Fruit fly (Drosophila melanogaster): ENCODE data around the gene GstD6.

The GstD6 gene

DNA sequence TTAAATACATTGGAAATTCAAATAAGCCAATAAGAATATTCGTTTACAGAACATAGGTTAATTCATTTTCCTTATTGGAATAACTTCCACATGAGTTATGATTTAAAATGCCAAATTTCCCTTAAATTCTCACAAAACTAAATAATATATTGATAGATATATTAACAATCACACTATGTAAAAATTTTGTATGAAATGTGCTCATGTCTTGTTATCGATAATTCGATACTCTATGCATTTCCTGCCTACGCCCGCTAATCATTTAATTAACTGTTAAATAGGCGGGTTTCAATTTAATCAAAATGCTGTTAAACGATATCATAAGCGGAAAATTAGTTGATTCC, 49.4 kb downstream of the GstD6 start, which contains the start of gene NANS (continued):
- TF ChIP-seq Doc3 (GFP tag; IDR thresholded peaks at IDR 0.05; ENCODE audit: partially characterized antibody) (no peak; the same call in 2 of the 3 replicates), CG15073 (GFP tag; optimal IDR thresholded peaks at IDR 0.05) (no peak), gsb-n (tag; optimal IDR thresholded peaks at IDR 0.05) (no peak), unc-4 (GFP tag; IDR thresholded peaks at IDR 0.05; ENCODE audit: partially characterized antibody) (0 out of 2 replicates have a peak, but pooled peaks have one; percentile 27), zfh1 (GFP tag; IDR thresholded peaks at IDR 0.05) (no peak), CG17361 (GFP tag; IDR thresholded peaks at IDR 0.05) (peak; percentile 20), CG10321 (GFP tag; IDR thresholded peaks at IDR 0.05) (no peak), CG18011 (GFP tag; optimal IDR thresholded peaks at IDR 0.05) (no peak), klu (GFP tag; IDR thresholded peaks at IDR 0.05) (no peak), CG9609 (GFP tag; optimal IDR thresholded peaks at IDR 0.05) (no peak), shn (GFP tag; optimal IDR thresholded peaks at IDR 0.05) (no peak), cwo (GFP tag; optimal IDR thresholded peaks at IDR 0.05) (no peak), HLH4C (GFP tag; IDR thresholded peaks at IDR 0.05; ENCODE audit: partially characterized antibody) (peak; percentile 41; the same call in 1 of the 3 replicates), CG7928 (GFP tag; optimal IDR thresholded peaks at IDR 0.05) (no peak), phol (tag; optimal IDR thresholded peaks at IDR 0.05) (no peak), sd (tag; optimal IDR thresholded peaks at IDR 0.05) (no peak), CG2202 (tag; optimal IDR thresholded peaks at IDR 0.05) (no peak), CG3281 (GFP tag; optimal IDR thresholded peaks at IDR 0.05) (no peak), trh (GFP tag; optimal IDR thresholded peaks at IDR 0.05) (no peak), CG34224 (GFP tag; IDR thresholded peaks at IDR 0.05; ENCODE audit: partially characterized antibody) (peak; percentile 65), CG32532 (GFP tag; IDR thresholded peaks at IDR 0.05) (no peak), Fer3 (tag; optimal IDR thresholded peaks at IDR 0.05) (peak; percentile 9), Ravus (GFP tag; IDR thresholded peaks at IDR 0.05) (no peak), usp (GFP tag; optimal IDR thresholded peaks at IDR 0.05) (no peak), Dref (GFP tag; IDR thresholded peaks at IDR 0.05) (no peak), gsb (GFP tag; IDR thresholded peaks at IDR 0.05) (no peak), lilli (GFP tag; optimal IDR thresholded peaks at IDR 0.05) (no peak), CG6765 (GFP tag; optimal IDR thresholded peaks at IDR 0.05) (peak; percentile 3), CG16813 (GFP tag; IDR thresholded peaks at IDR 0.05; ENCODE audit: partially characterized antibody) (no peak), tna (GFP tag; IDR thresholded peaks at IDR 0.05; ENCODE audit: partially characterized antibody) (0 out of 2 replicates have a peak, but pooled peaks have one; percentile 31), unpg (GFP tag; optimal IDR thresholded peaks at IDR 0.05) (no peak), zen (tag; optimal IDR thresholded peaks at IDR 0.05) (no peak), CG1529 (GFP tag; optimal IDR thresholded peaks at IDR 0.05) (no peak), CG31441 (GFP tag; IDR thresholded peaks at IDR 0.05) (no peak), CG7556 (GFP tag; optimal IDR thresholded peaks at IDR 0.05) (no peak), grn (GFP tag; optimal IDR thresholded peaks at IDR 0.05) (no peak), pan (optimal IDR thresholded peaks at IDR 0.05) (no peak), pan (GFP tag; optimal IDR thresholded peaks at IDR 0.05 in 1 of 2, IDR thresholded peaks at IDR 0.05 in 1 of 2) (no peak), schlank (tag; optimal IDR thresholded peaks at IDR 0.05) (no peak), CG30020 (tag; optimal IDR thresholded peaks at IDR 0.05) (no peak), CG17186 (GFP tag; optimal IDR thresholded peaks at IDR 0.05) (no peak), CG4424 (GFP tag; optimal IDR thresholded peaks at IDR 0.05) (no peak), BEAF-32 (GFP tag; optimal IDR thresholded peaks at IDR 0.05) (no peak), CG15696 (tag; optimal IDR thresholded peaks at IDR 0.05) (no peak), CG13296 (GFP tag; optimal IDR thresholded peaks at IDR 0.05) (peak; percentile 5), chinmo (GFP tag; IDR thresholded peaks at IDR 0.05; ENCODE audit: partially characterized antibody) (0 out of 4 replicates have a peak, but pooled peaks have one; percentile 64), CG34376 (GFP tag; optimal IDR thresholded peaks at IDR 0.05) (no peak), gfzf (GFP tag; optimal IDR thresholded peaks at IDR 0.05) (no peak), CG15514 (GFP tag; optimal IDR thresholded peaks at IDR 0.05) (peak; percentile 34), odd (GFP tag; optimal IDR thresholded peaks at IDR 0.05) (no peak)
